Worm (Caenorhabditis elegans) whole organism, L4/young adult: ENCODE results near the gene ZK643.6.

Experiments
- W03F9.2 ChIP-seq: fragments of 150-350 bp; optimal IDR thresholded peaks from 2 replicates; lab custom pipeline; 2014; ENCODE audit warnings: missing biosample characterization, missing genetic modification characterization
- dao-5 ChIP-seq: sonication (generic microtip); optimal IDR thresholded peaks from 2 replicates; lab custom pipeline; 2016; ENCODE audit warnings: missing genotype, missing genetic modification characterization, moderate library complexity, missing compliant biosample characterization
- him-1 ChIP-seq: sonication (generic microtip); optimal IDR thresholded peaks from 2 replicates; lab custom pipeline; 2016; ENCODE audit warnings: missing genotype, missing genetic modification reagents, missing genetic modification characterization, missing compliant biosample characterization

Gene ZK643.6

DNA sequence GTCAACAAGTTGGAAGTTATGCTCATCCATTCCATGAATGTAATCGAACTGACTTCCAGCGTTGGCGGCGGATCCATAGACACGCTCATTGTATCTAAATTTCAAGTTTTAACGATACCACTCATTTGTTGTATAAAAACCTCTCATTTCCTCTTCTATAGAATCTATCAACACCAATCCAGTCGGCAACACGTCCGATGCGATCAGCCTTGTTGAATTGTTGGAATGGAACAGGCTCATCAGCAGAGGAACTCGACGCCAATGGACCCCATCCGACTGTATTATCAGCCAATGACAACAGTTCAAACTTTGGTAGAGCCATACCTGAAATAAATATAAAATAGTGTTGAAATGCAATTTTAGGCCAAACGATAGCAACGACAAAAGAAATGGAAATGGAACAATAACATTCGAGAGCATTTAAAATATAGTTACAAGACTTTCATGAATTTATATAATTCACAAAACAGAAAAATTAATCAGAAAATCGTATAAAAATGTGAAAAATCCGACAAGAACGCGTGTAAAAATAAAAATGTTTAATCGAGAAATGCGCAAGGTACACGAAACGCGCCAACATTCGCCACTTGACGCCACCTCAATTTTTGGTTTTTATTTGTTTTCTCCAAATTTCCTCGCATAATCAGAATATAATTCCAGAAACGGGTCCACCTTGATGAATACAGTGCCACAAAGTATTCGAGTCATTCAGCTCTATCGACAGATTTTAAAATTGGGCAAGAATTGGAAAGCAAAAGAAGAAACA is 10.9 kb upstream of the ZK643.6 start, which contains the start of the genes eif-3.D and R08D7.4:
Gene eif-3.D, minus strand, starts transcription at position 324 of the 766 bp plus-strand sequence.
Gene R08D7.4, plus strand, starts transcription at position 638 of the 766 bp plus-strand sequence.
- TF ChIP-seq W03F9.2 (tag; lab: Kevin White, UChicago) (peak; percentile 79), dao-5 (tag; lab: Kevin White, UChicago) (no peak)

DNA sequence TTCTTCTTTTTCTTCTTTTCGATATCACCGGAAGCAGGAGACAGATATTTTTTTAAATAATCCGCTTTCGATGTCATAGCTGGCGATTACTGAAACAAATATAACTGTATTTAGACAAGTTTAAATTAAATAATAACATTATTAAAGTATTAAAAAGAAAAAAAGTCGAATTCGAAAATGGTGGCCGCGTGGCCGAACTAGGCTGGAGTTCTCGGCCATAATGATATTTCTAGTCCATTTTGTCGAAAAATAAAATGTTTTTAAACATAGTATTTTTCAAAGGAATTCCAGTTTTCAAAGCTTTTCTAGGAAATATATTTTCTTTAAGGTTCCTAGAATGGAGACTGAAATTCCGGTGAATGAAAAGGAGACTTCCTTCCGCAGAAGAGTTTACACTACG is 7.1 kb upstream of the ZK643.6 start, which contains the start of the genes bud-13 and rpap-2:
Gene bud-13, minus strand, starts transcription at position 89 of the 400 bp plus-strand sequence.
Gene rpap-2, plus strand, starts transcription at position 329 of the 400 bp plus-strand sequence.
- TF ChIP-seq W03F9.2 (tag; lab: Kevin White, UChicago) = peak; percentile 36
- TF ChIP-seq him-1 (tag; lab: Kevin White, UChicago) = no peak
- no peak for TF ChIP-seq dao-5 (tag; lab: Kevin White, UChicago)

DNA sequence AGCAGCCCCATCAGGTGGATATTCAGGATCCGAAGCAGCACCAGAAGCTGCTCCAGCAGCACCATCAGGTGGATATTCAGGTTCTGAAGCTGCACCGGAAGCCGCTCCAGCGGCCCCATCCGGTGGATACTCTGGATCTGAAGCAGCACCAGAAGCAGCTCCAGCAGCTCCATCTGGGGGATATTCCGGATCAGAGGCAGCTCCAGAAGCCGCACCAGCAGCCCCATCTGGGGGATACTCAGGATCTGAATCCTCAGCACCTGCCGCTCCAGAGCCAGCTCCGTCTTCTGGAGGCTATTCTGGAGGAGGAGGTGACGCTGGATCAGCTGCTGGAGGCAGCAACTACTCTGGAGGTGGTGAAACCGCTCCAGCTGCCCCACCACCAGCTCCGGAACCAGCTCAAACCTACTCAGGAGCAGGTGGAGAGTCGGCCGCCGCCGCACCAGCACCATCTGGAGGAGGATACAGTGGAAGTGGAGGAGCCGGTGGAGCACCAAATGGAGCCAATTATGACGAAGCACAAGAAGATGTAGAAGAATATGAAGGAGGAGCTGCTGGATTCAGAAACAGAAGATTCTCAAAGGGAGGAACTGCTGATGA is 4.2 kb upstream of the ZK643.6 start:
- TF ChIP-seq W03F9.2 (tag; lab: Kevin White, UChicago) = no peak
- no peak for TF ChIP-seq dao-5 (tag; lab: Kevin White, UChicago)
- TF ChIP-seq him-1 (tag; lab: Kevin White, UChicago) = no peak

DNA sequence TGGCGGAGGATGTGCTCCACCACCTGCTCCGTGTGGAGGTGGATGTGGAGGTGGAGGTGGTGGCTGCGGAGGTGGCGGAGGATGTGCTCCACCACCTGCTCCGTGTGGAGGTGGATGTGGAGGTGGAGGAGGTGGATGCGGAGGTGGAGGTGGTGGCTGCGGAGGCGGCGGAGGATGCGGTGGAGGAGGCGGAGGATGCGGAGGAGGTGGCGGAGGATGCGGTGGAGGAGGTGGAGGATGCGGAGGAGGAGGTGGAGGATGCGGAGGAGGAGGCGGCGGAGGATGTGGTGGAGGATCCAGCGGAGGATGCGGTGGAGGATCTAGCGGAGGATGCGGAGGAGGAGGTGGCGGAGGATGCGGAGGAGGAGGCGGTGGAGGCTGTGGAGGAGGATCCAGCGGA is 1.9 kb upstream of the ZK643.6 start:
- TF ChIP-seq dao-5 (tag; lab: Kevin White, UChicago) (no peak), him-1 (tag; lab: Kevin White, UChicago) (no peak), W03F9.2 (tag; lab: Kevin White, UChicago) (no peak)

DNA sequence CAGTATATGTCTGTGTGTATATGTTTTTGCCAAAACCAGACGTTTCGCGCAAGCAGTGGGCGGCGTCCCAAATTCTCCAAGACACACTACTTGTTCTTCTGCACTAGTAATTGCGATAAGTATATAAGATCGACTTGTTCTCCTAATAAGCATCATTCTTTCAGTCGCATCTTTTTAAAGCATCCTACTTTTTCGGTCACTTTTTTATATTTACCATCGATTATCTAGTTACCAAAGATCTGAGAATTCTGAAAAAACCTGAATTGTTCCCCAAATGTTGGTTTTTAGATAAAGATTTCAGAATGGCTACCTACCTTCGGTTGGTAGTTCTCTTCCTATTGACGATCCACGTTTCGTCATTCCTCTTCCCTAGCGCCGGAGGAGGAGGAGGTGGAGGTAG is 1.4 kb upstream of the ZK643.6 start, which contains the start of gene grl-25:
Gene grl-25, plus strand, starts transcription at position 301 of the 400 bp plus-strand sequence.
- no peak for TF ChIP-seq him-1 (tag; lab: Kevin White, UChicago)
- TF ChIP-seq W03F9.2 (tag; lab: Kevin White, UChicago) = no peak
- TF ChIP-seq dao-5 (tag; lab: Kevin White, UChicago) = no peak

DNA sequence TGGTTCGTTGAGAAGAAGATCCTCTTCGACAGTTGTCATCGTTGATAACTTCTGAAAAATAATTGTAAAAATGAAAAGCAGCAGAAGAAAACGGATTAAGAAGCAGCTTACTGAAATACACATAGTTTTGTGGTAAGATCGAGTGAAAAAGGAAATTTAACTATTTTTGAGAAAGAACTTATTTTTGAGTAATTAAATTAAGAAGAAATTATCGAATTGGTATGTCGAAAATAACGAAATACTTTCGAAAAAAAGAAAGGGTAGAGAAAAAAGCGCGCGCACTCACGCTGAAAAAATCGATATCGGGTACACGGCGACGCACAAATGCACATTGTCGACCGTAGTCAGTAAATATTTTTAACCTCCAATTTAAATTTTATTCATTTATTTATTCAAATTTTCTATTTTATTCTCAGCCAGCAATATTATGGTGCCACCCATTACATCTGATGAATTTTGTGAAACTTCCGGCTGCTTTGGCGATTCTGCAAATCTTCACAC is 4.4 kb downstream of the ZK643.6 start, which contains the start of the genes ZK643.5 and ZK643.2:
Gene ZK643.5, minus strand, starts transcription at position 51 of the 501 bp plus-strand sequence.
Gene ZK643.2, plus strand, starts transcription at position 395 of the 501 bp plus-strand sequence.
- TF ChIP-seq him-1 (tag; lab: Kevin White, UChicago) = no peak
- no peak for TF ChIP-seq dao-5 (tag; lab: Kevin White, UChicago)
- TF ChIP-seq W03F9.2 (tag; lab: Kevin White, UChicago) = peak; percentile 82

DNA sequence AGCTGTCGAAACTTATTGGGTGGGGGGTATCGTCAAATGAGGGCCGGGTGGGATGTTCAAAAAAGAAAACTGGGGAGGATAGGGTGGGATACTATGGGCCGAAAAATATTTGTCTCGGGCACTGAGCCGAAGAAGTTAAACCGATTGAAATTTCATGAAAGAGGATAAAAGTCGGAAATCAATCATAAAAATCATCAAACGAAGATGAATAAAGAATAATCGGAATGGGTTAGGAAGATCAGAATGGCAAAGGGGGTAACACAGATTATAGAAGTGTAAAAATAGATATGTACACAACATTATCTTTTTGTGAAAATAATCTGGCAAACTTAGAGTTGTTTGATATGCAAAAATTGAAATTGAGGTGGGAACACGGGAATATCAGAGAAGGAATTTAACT is 5.0 kb downstream of the ZK643.6 start:
- TF ChIP-seq him-1 (tag; lab: Kevin White, UChicago) = no peak
- no peak for TF ChIP-seq W03F9.2 (tag; lab: Kevin White, UChicago)
- no peak for TF ChIP-seq dao-5 (tag; lab: Kevin White, UChicago)

DNA sequence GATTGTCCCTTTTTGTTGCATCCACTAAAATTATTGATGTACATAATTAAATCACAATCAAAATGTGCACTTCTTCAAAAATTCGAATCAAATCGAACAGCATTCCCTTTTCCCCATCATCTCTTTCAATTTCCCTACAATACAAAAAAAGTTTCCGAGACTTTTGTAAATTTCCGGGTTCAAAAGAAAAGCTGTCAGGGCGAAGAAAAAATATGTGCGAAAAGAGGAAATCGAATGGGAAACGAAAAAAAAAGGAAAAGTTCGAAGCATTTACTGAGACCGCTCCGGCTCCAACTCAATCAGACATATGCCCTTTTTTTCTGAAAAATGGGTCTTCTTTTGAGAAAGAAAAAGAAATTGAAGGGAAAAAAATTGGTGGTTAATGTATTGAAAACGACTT is 11.4 kb downstream of the ZK643.6 start:
- TF ChIP-seq W03F9.2 (tag; lab: Kevin White, UChicago) (no peak), dao-5 (tag; lab: Kevin White, UChicago) (no peak), him-1 (tag; lab: Kevin White, UChicago) (no peak)

DNA sequence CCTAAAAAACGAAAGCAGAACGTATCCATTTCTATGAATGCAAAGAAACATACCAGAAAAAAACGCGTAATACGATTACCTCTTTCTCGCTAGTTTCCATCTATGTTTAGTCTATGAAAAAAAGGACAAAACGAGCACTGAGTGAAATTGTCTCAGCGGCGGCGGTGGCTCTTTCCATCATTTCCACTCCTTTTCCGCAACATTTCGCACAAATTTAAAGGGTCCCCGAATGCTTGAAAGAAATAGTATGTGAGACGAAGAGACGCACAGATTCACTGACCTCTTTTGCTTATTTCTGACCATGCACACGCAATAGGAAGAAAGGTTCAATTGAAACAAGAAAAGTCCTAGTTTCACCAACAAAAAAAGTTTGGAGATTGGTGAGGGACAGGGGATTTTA is 14.3 kb downstream of the ZK643.6 start:
- no peak for TF ChIP-seq W03F9.2 (tag; lab: Kevin White, UChicago)
- TF ChIP-seq him-1 (tag; lab: Kevin White, UChicago) = no peak
- no peak for TF ChIP-seq dao-5 (tag; lab: Kevin White, UChicago)

DNA sequence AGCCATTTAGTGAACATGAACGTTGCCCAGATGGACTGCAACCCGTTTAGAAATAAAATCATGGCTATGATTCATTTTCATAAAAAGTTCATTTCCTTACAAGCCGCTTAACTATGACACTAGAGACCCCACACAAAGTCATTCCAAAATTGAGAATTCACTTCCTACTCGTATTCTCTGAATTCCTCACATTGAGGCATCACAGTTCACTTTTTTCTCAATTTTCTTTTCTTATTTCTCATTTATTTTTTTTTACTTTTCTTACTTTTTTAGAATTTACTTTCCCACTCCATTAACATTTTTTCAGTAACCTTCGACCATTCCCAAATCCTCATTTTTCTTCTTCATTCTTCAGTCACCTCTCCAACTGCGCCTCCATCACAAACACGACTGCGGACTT is 16.2 kb downstream of the ZK643.6 start, which contains the start of gene dhrr-1:
Gene dhrr-1, plus strand, starts transcription at position 301 of the 400 bp plus-strand sequence.
- TF ChIP-seq him-1 (tag; lab: Kevin White, UChicago) (no peak), dao-5 (tag; lab: Kevin White, UChicago) (no peak), W03F9.2 (tag; lab: Kevin White, UChicago) (no peak)

DNA sequence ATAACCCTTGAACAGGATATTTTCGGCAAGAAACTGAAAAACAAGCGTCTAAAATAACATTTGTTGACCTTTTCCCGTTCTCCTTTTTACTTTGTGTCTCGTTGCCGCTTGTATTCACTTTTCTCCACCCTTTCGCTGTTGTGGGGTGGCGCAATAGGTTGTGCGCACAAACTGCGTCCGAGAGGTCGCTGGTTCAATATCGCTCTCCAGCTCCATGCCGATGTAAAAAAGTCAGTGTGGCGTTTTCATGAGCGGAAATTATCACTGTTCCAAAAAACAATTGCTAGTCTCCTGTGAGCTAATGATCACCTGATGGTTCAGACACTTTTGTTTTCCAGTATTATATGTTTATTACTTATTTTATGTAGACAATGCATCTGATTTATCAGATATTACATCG is 23.0 kb downstream of the ZK643.6 start:
- TF ChIP-seq him-1 (tag; lab: Kevin White, UChicago) (peak; percentile 92), dao-5 (tag; lab: Kevin White, UChicago) (peak; percentile 4), W03F9.2 (tag; lab: Kevin White, UChicago) (peak; percentile 31)

DNA sequence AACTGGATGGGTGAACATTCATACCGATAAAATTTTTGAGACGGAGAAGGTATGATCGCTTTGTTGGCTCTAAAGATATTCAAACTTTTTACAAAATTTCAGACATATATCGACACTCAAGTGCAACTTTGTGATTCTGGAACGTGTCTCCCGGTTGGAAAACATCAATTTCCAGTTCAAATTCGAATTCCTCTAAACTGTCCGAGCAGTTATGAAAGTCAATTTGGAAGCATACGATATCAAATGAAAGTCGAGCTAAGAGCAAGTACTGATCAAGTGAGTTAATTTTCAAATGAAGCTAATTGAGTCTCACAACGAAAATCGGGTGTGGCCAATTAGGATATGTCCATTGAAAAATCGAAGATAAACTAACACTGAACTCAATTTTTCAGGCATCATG is 26.2 kb downstream of the ZK643.6 start:
- no peak for TF ChIP-seq dao-5 (tag; lab: Kevin White, UChicago)
- no peak for TF ChIP-seq him-1 (tag; lab: Kevin White, UChicago)
- TF ChIP-seq W03F9.2 (tag; lab: Kevin White, UChicago) = no peak

DNA sequence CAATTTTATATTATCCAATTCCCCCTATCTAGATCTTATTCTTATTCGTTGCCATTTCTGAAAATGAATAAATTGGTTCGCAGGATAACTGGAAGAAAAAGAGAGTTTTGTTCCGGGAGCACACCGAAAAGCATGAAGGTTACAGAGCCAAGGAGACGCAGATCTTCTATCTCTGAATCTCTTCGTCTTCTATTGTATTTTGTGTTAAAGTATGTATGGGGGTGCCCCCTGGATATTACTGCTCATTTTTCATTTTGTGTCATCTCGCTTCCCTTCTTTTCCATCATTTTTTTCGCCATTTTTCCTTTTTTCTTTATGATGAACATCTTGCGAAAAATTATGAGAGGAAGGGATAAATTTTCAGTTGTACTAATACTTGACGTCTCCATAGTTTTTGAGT is 26.9 kb downstream of the ZK643.6 start:
- TF ChIP-seq dao-5 (tag; lab: Kevin White, UChicago) (no peak), him-1 (tag; lab: Kevin White, UChicago) (no peak), W03F9.2 (tag; lab: Kevin White, UChicago) (no peak)
